Fruit fly (Drosophila melanogaster) whole organism, embryonic: ENCODE measurements around the gene CG11655.

Experiments
- ATbp ChIP-seq: fragments of 200-800 bp; sonication (Bioruptor generic); optimal IDR thresholded peaks from 2 replicates; lab custom pipeline; 2017; ENCODE audit warnings: missing biosample characterization, mild to moderate bottlenecking, missing genetic modification characterization, missing genetic modification reagents
- Bgb ChIP-seq: fragments of 200-800 bp; sonication (Bioruptor generic); IDR thresholded peaks from 2 replicates; pipeline ENCODE4 v1.3.6; 2022; ENCODE audit warnings: missing biosample characterization, missing genetic modification characterization; ENCODE audit not compliant: partially characterized antibody
- CG10543 ChIP-seq: fragments of 200-800 bp; sonication (Bioruptor generic); optimal IDR thresholded peaks from 3 replicates; lab custom pipeline; 2017; ENCODE audit warnings: missing biosample characterization, mild to moderate bottlenecking, missing genetic modification characterization, moderate library complexity
- CG1603 ChIP-seq: fragments of 200-800 bp; sonication (Bioruptor generic); optimal IDR thresholded peaks from 2 replicates; lab custom pipeline; 2019; ENCODE audit warnings: missing biosample characterization, mild to moderate bottlenecking, missing genetic modification characterization, moderate library complexity
- CG17912 ChIP-seq: fragments of 200-800 bp; sonication (Bioruptor generic); optimal IDR thresholded peaks from 2 replicates; lab custom pipeline; 2018; ENCODE audit warnings: missing biosample characterization, mild to moderate bottlenecking, missing genetic modification characterization
- CG18262 ChIP-seq: fragments of 200-800 bp; optimal IDR thresholded peaks from 3 replicates; lab custom pipeline; 2019; ENCODE audit warnings: missing biosample characterization, mild to moderate bottlenecking, missing genetic modification characterization, moderate library complexity
- CG1832 ChIP-seq: fragments of 200-800 bp; sonication (Bioruptor generic); optimal IDR thresholded peaks from 2 replicates; lab custom pipeline; 2017; ENCODE audit warnings: missing biosample characterization, mild to moderate bottlenecking, missing genetic modification characterization, inconsistent platforms
- CG32772 ChIP-seq: fragments of 200-800 bp; sonication (Bioruptor generic); IDR thresholded peaks from 2 replicates; pipeline ENCODE4 v1.3.6; 2022; ENCODE audit warnings: missing biosample characterization, missing genetic modification characterization
- CG33557 ChIP-seq: fragments of 200-800 bp; sonication (Bioruptor generic); optimal IDR thresholded peaks from 2 replicates; lab custom pipeline; 2019; ENCODE audit warnings: missing biosample characterization, mild to moderate bottlenecking, missing genetic modification characterization, moderate library complexity
- CG34224 ChIP-seq: fragments of 200-800 bp; sonication (Bioruptor generic); IDR thresholded peaks from 3 replicates; pipeline ENCODE4 v1.3.6; 2022; ENCODE audit warnings: missing biosample characterization, missing genetic modification characterization; ENCODE audit not compliant: partially characterized antibody
- CG42726 ChIP-seq: fragments of 200-800 bp; sonication (Bioruptor generic); IDR thresholded peaks from 2 replicates; pipeline ENCODE4 v1.3.6; 2022; ENCODE audit warnings: missing biosample characterization, missing genetic modification characterization; ENCODE audit not compliant: partially characterized antibody
- CG4854 ChIP-seq: fragments of 200-800 bp; sonication (Bioruptor generic); optimal IDR thresholded peaks from 2 replicates; lab custom pipeline; 2016; ENCODE audit warnings: missing biosample characterization, missing genetic modification characterization, inconsistent platforms
- CG6254 ChIP-seq: fragments of 200-800 bp; sonication (Bioruptor generic); optimal IDR thresholded peaks from 3 replicates; lab custom pipeline; 2017; ENCODE audit warnings: mild to moderate bottlenecking, missing biosample characterization, missing genetic modification reagents, missing genetic modification characterization
- CG8359 ChIP-seq: fragments of 200-800 bp; sonication (Bioruptor generic); optimal IDR thresholded peaks from 2 replicates; lab custom pipeline; 2017; ENCODE audit warnings: missing biosample characterization, mild to moderate bottlenecking, missing genetic modification characterization, borderline replicate concordance
- CG8388 ChIP-seq: fragments of 200-800 bp; sonication (Bioruptor generic); optimal IDR thresholded peaks from 2 replicates; lab custom pipeline; 2019; ENCODE audit warnings: missing biosample characterization, mild to moderate bottlenecking, missing genetic modification characterization, moderate library complexity
- Dref ChIP-seq: fragments of 200-800 bp; sonication (Bioruptor generic); IDR thresholded peaks from 2 replicates; pipeline ENCODE4 v1.3.6; 2022; ENCODE audit warnings: missing biosample characterization, missing genetic modification characterization
- MTF-1 ChIP-seq: fragments of 200-800 bp; sonication (Bioruptor generic); optimal IDR thresholded peaks from 2 replicates; lab custom pipeline; 2018; ENCODE audit warnings: missing biosample characterization, mild to moderate bottlenecking, missing genetic modification characterization, borderline replicate concordance
- Neu2 ChIP-seq: fragments of 200-800 bp; sonication (Bioruptor generic); optimal IDR thresholded peaks from 3 replicates; lab custom pipeline; 2016; ENCODE audit warnings: missing biosample characterization, missing genetic modification characterization, borderline replicate concordance
- Scr ChIP-seq: fragments of 200-800 bp; sonication (Bioruptor generic); IDR thresholded peaks from 2 replicates; pipeline ENCODE4 v1.3.6; 2022; ENCODE audit warnings: missing biosample characterization, missing genetic modification characterization; ENCODE audit not compliant: partially characterized antibody
- Sry-δ ChIP-seq: fragments of 200-800 bp; sonication (Bioruptor generic); optimal IDR thresholded peaks from 2 replicates; lab custom pipeline; 2016; ENCODE audit warnings: missing biosample characterization, missing genetic modification characterization
- ac ChIP-seq: fragments of 200-800 bp; sonication (Bioruptor generic); optimal IDR thresholded peaks from 3 replicates; lab custom pipeline; 2017; ENCODE audit warnings: missing biosample characterization, mild to moderate bottlenecking, missing genetic modification characterization
- bsh ChIP-seq, 2 experiments: fragments of 200-800 bp; sonication (Bioruptor generic); optimal IDR thresholded peaks; 2 replicates each; lab custom pipeline; 2017 to 2018; ENCODE audit warnings: mild to moderate bottlenecking in 2 of 2, missing biosample characterization in 2 of 2, missing genetic modification characterization in 2 of 2, moderate library complexity in 1 of 2
- cg ChIP-seq: fragments of 200-800 bp; sonication (Bioruptor generic); optimal IDR thresholded peaks from 3 replicates; lab custom pipeline; 2019; ENCODE audit warnings: missing biosample characterization, mild to moderate bottlenecking, missing genetic modification characterization, moderate library complexity
- chinmo ChIP-seq: fragments of 200-800 bp; sonication (Bioruptor generic); IDR thresholded peaks from 4 replicates; pipeline ENCODE4 v1.3.6; 2022; ENCODE audit warnings: missing biosample characterization, missing genetic modification characterization; ENCODE audit not compliant: partially characterized antibody
- cwo ChIP-seq: fragments of 200-800 bp; sonication (Bioruptor generic); optimal IDR thresholded peaks from 3 replicates; lab custom pipeline; 2017; ENCODE audit warnings: missing biosample characterization, missing genetic modification characterization, mild to moderate bottlenecking, moderate library complexity, missing genetic modification reagents
- dmrt99B ChIP-seq: fragments of 200-800 bp; sonication (Bioruptor generic); optimal IDR thresholded peaks from 2 replicates; lab custom pipeline; 2018; ENCODE audit warnings: missing biosample characterization, mild to moderate bottlenecking, missing genetic modification characterization, moderate library complexity
- esg ChIP-seq: fragments of 200-800 bp; sonication (Bioruptor generic); conservative IDR thresholded peaks from 2 replicates; pipeline ENCODE4 v1.3.6; 2022; ENCODE audit warnings: missing biosample characterization, missing genetic modification characterization
- fd64A ChIP-seq: fragments of 200-800 bp; sonication (Bioruptor generic); optimal IDR thresholded peaks from 3 replicates; lab custom pipeline; 2018; ENCODE audit warnings: missing biosample characterization, mild to moderate bottlenecking, missing genetic modification characterization
- fd96Cb ChIP-seq: fragments of 200-800 bp; sonication (Bioruptor generic); optimal IDR thresholded peaks from 2 replicates; lab custom pipeline; 2018; ENCODE audit warnings: missing biosample characterization, mild to moderate bottlenecking, missing genetic modification characterization, moderate library complexity
- gcm2 ChIP-seq: fragments of 200-800 bp; sonication (Bioruptor generic); optimal IDR thresholded peaks from 2 replicates; lab custom pipeline; 2016; ENCODE audit warnings: missing biosample characterization, missing genetic modification characterization
- her ChIP-seq: fragments of 200-800 bp; sonication (Bioruptor generic); optimal IDR thresholded peaks from 2 replicates; lab custom pipeline; 2016; ENCODE audit warnings: missing biosample characterization, missing genetic modification characterization
- klu ChIP-seq: fragments of 200-800 bp; sonication (Bioruptor generic); IDR thresholded peaks from 2 replicates; pipeline ENCODE4 v1.3.6; 2022; ENCODE audit warnings: missing biosample characterization, missing genetic modification characterization
- kni ChIP-seq: fragments of 200-800 bp; sonication (Bioruptor generic); optimal IDR thresholded peaks from 3 replicates; lab custom pipeline; 2017; ENCODE audit warnings: mild to moderate bottlenecking, missing biosample characterization, missing genetic modification reagents, missing genetic modification characterization
- lab ChIP-seq: fragments of 200-800 bp; sonication (Bioruptor generic); optimal IDR thresholded peaks from 3 replicates; lab custom pipeline; 2017; ENCODE audit warnings: missing biosample characterization, missing genetic modification characterization, mild to moderate bottlenecking, moderate library complexity, missing genetic modification reagents
- nau ChIP-seq: fragments of 200-800 bp; sonication (Bioruptor generic); optimal IDR thresholded peaks from 3 replicates; lab custom pipeline; 2017; ENCODE audit warnings: missing biosample characterization, mild to moderate bottlenecking, missing genetic modification characterization, missing genetic modification reagents
- peb ChIP-seq: fragments of 200-800 bp; sonication (Bioruptor generic); IDR thresholded peaks from 2 replicates; pipeline ENCODE4 v1.3.6; 2022; ENCODE audit warnings: missing biosample characterization, missing genetic modification characterization
- sc ChIP-seq, 3 experiments: fragments of >200 bp in 2 of 3; fragments of 200-800 bp in 1 of 3; sonication (Bioruptor generic) in 1 of 3; optimal IDR thresholded peaks; 2 replicates in 2 of 3; 3 replicates in 1 of 3; lab custom pipeline; 2017; ENCODE audit warnings: mild to moderate bottlenecking in 1 of 3, missing biosample characterization in 1 of 3, missing genetic modification characterization in 1 of 3, missing genetic modification reagents in 1 of 3
- sens ChIP-seq: fragments of 200-800 bp; sonication (Bioruptor generic); peaks from one replicate; lab custom pipeline; 2016; ENCODE audit warnings: missing biosample characterization, missing genetic modification characterization
- shn ChIP-seq: fragments of 200-800 bp; sonication (Bioruptor generic); optimal IDR thresholded peaks from 3 replicates; lab custom pipeline; 2016; ENCODE audit warnings: missing biosample characterization, missing genetic modification characterization
- slbo ChIP-seq: fragments of 200-800 bp; sonication (Bioruptor generic); IDR thresholded peaks from 2 replicates; pipeline ENCODE4 v1.3.6; 2022; ENCODE audit warnings: missing biosample characterization, missing genetic modification characterization
- slou ChIP-seq: fragments of 200-800 bp; sonication (Bioruptor generic); optimal IDR thresholded peaks from 3 replicates; lab custom pipeline; 2016; ENCODE audit warnings: missing biosample characterization, missing genetic modification characterization
- slp2 ChIP-seq: fragments of 200-800 bp; sonication (Bioruptor generic); optimal IDR thresholded peaks from 2 replicates; lab custom pipeline; 2016; ENCODE audit warnings: missing biosample characterization, missing genetic modification characterization
- twi ChIP-seq: fragments of 200-800 bp; optimal IDR thresholded peaks from 2 replicates; lab custom pipeline; 2019; ENCODE audit warnings: missing biosample characterization, mild to moderate bottlenecking, missing genetic modification characterization, moderate library complexity
- zfh2 ChIP-seq: fragments of 200-800 bp; sonication (Bioruptor generic); optimal IDR thresholded peaks from 2 replicates; lab custom pipeline; 2016; ENCODE audit warnings: missing biosample characterization, missing genetic modification characterization

Gene CG11655

DNA sequence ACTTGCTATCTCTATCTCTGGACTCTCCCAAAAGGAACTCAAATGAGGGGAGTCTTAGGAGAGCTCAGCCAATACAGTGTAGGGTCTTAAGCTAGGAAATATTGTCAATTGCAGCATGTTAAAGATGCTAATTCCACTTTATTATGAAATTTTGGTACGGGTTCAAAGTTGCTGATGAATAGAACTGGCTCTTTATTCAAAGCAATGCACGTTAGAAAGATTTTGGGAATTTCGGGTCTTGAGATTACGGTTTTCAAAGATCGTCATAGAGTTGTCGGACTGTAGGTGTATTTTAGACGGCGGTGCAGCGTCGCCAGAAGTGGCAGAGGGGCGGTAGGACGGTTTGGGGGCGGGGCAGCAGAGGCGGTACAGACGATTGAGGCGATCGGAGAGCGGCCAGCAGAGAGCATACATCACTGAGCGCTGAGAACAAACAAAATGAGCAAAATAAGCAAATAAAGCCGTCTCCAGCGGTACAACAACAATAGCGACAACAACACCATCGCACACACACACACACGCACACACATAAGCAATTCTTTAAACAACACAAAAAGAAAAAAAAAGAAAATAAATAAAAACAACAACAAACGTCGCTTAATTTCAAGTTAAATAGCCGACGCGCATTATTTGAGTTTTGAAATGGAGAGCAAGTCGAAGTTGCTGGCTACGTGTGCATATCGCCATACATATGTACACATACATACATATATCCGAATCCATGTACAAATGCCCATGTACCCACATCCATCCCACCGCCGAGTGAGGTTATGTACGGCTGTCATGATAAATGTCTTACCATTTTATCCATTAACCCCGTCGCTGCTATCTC, 44.4 kb downstream of the CG11655 start (continued):
- TF ChIP-seq cg (peak; percentile 52), gcm2 (GFP tag; lab: Kevin White, UChicago) (no peak), nau (GFP tag; lab: Kevin White, UChicago) (peak; percentile 1), bsh (GFP tag; optimal IDR thresholded peaks at IDR 0.05; lab: Kevin White, UChicago) (peak in 1 of 2 experiments; percentile 2), MTF-1 (GFP tag; lab: Kevin White, UChicago) (peak; percentile 58), shn (no peak), fd64A (GFP tag; lab: Kevin White, UChicago) (peak; percentile 29), klu (GFP tag; lab: Robert Waterston, UW) (no peak), CG10543 (GFP tag; lab: Kevin White, UChicago) (peak; percentile 17), CG6254 (GFP tag; lab: Kevin White, UChicago) (peak; percentile 20), peb (peak; percentile 6; the same call in 1 of the 2 replicates), ATbp (GFP tag; lab: Kevin White, UChicago) (peak; percentile 71), CG34224 (GFP tag; lab: Robert Waterston, UW) (no peak), Dref (GFP tag; lab: Robert Waterston, UW) (no peak)

DNA sequence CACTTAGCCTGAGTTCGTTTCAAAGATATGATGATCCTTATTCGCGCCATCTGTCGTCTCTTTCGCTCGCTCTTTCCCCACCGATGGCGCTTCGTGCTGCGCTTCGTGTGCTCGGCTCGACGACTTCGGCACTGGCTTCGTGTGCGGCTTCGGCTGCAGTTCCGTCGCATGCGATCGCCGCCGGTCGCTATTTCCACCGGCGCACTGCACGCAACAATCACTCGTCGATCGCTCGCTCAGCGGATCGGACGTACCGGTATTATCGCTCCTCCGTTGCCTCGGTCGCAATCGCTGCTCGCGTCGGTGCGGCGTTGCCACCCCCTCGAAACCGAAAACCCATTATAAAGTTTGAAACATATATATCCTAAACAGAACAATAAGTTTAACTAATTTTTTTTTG, 45.5 kb downstream of the CG11655 start:
- peak; percentile 5 for TF ChIP-seq kni (GFP tag; lab: Kevin White, UChicago)
- TF ChIP-seq bsh (GFP tag; optimal IDR thresholded peaks at IDR 0.05; lab: Kevin White, UChicago) = peak in 1 of 2 experiments; percentile 24
- TF ChIP-seq dmrt99B (tag; lab: Kevin White, UChicago) = peak; percentile 27
- peak; percentile 14 for TF ChIP-seq CG18262 (tag; lab: Kevin White, UChicago)
- peak; percentile 22; the same call in 1 of the 2 replicates for TF ChIP-seq Bgb (GFP tag; lab: Robert Waterston, UW)
- TF ChIP-seq CG1832 = peak; percentile 39
- peak; percentile 26 for TF ChIP-seq CG17912 (GFP tag; lab: Kevin White, UChicago)
- TF ChIP-seq CG4854 (GFP tag; lab: Kevin White, UChicago) = no peak
- no peak for TF ChIP-seq esg (GFP tag; lab: Robert Waterston, UW)
- peak; percentile 12; the same call in 1 of the 2 replicates for TF ChIP-seq CG32772
- no peak for TF ChIP-seq klu (GFP tag; lab: Robert Waterston, UW)
- no peak for TF ChIP-seq slou
- TF ChIP-seq Scr (GFP tag; lab: Robert Waterston, UW) = peak; percentile 13; the same call in 1 of the 2 replicates
- no peak for TF ChIP-seq zfh2
- TF ChIP-seq her (GFP tag; lab: Kevin White, UChicago) = peak; percentile 3
- TF ChIP-seq sc (optimal IDR thresholded peaks at IDR 0.05; lab: Kevin White, UChicago) = no peak
- TF ChIP-seq sc (GFP tag; optimal IDR thresholded peaks at IDR 0.05; lab: Kevin White, UChicago) = no peak
- peak; percentile 44 for TF ChIP-seq twi (tag; lab: Kevin White, UChicago)
- TF ChIP-seq CG1603 = peak; percentile 46
- TF ChIP-seq CG8388 = peak; percentile 10
- peak; percentile 82; the same call in 3 of the 4 replicates for TF ChIP-seq chinmo (GFP tag; lab: Robert Waterston, UW)
- TF ChIP-seq cwo = no peak
- TF ChIP-seq slbo = 0 out of 2 replicates have a peak, but pooled peaks have one; percentile 7
- peak; percentile 61 for TF ChIP-seq CG33557 (GFP tag; lab: Kevin White, UChicago)
- peak; percentile 16 for TF ChIP-seq Sry-δ (GFP tag; lab: Kevin White, UChicago)
- peak; percentile 21 for TF ChIP-seq ac (GFP tag; lab: Kevin White, UChicago)
- no peak for TF ChIP-seq CG8359 (GFP tag; lab: Kevin White, UChicago)
- peak; percentile 67 for TF ChIP-seq lab (GFP tag; lab: Kevin White, UChicago)
- TF ChIP-seq Neu2 (GFP tag; lab: Kevin White, UChicago) = no peak
- TF ChIP-seq sens = peak; percentile 79
- 0 out of 2 replicates have a peak, but pooled peaks have one; percentile 40 for TF ChIP-seq CG42726 (GFP tag; lab: Robert Waterston, UW)
- no peak for TF ChIP-seq slp2 (GFP tag; lab: Kevin White, UChicago)
- TF ChIP-seq fd96Cb (tag; lab: Kevin White, UChicago) = no peak
